Worm (Caenorhabditis elegans): Measurements from ENCODE around the gene sdz-15.

Gene sdz-15

ce11 chrIII:6498176-6498575 lies at the start of gene sdz-15:
sdz-15 (plus strand) TSS chrIII:6498476.
- TF ChIP-seq unc-62 (GFP tag; optimal IDR thresholded peaks at IDR 0.05) = no peak

DNA sequence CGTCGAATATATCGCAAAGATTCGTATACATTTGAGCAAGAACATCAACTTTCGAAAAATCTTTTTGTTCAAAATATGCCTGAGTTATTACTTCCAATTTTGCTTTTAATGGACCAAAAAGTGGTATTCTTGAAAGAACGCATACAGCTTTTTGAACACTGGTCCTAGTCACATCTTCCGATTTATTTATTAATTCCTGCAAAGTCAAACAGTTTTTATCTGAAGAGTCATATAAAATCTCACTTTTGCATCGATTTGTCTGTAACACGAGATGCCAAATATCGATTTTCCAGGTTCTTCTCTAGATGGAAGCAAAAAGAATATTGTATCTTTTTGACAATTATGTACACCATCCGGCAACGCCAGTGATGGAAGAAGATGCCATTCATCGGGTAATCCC lies 48.4 kb upstream of the sdz-15 start:
- TF ChIP-seq unc-62 (GFP tag; optimal IDR thresholded peaks at IDR 0.05) = no peak

DNA sequence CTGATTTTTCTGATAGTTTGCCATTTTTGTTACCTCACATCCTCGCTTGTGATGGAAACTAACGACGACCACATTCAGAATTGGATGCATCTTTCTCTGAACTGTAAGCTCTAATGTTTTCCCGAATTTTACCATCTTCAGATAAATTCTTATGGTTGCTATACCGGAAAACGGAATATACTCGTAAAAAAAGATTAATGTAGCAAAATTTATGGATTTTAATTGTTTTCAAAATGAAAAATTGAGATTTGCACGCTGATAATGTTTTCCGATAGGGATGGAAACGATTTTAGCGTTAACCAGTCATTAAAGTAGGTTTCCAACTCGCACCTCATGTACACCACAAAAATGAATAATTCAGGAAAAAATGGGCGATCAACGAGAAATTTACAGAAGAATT lies 47.7 kb upstream of the sdz-15 start, which contains the start of gene T26A5.6:
T26A5.6 (minus strand) TSS at position 101 of the 400 bp plus-strand sequence.
- no peak for TF ChIP-seq unc-62 (GFP tag; optimal IDR thresholded peaks at IDR 0.05)

- no peak for TF ChIP-seq unc-62 (GFP tag; optimal IDR thresholded peaks at IDR 0.05)
These were observed 46.0 kb upstream of the sdz-15 start, which contains the start of gene set-1 for ce11 chrIII:6452278-6452677. set-1 (minus strand) TSS chrIII:6452378.

- no peak for TF ChIP-seq unc-62 (GFP tag; optimal IDR thresholded peaks at IDR 0.05)
These were observed 45.6 kb upstream of the sdz-15 start for ce11 chrIII:6452683-6453082.

ce11 chrIII:6453665-6454064 lies 44.6 kb upstream of the sdz-15 start:
- TF ChIP-seq unc-62 (GFP tag; optimal IDR thresholded peaks at IDR 0.05) = no peak

DNA sequence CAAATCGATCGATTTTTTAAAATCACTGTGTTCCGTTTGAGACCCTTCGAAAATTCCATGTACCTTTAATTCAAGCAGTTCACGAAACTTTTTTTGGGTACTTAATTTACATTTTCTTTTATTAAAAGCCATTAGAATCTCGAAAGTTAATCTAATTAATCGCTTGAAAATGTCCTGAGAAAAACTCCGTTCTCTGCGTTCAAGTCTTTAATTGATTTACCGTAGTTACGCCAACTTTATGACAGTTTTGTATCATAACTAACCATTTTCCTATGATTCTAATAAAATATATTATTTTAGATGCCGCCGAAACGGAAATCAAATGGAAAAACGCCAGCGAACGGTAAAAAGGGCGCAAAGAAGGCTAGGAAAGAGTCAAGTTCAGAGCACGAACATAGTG lies 44.1 kb upstream of the sdz-15 start, which contains the start of gene jhdm-1:
jhdm-1 (plus strand) TSS at position 301 of the 400 bp plus-strand sequence.
- no peak for TF ChIP-seq unc-62 (GFP tag; optimal IDR thresholded peaks at IDR 0.05)

ce11 chrIII:6459820-6460219 lies 38.5 kb upstream of the sdz-15 start, which contains the start of gene algn-1:
algn-1 (plus strand) TSS chrIII:6460120.
- TF ChIP-seq unc-62 (GFP tag; optimal IDR thresholded peaks at IDR 0.05) = no peak

DNA sequence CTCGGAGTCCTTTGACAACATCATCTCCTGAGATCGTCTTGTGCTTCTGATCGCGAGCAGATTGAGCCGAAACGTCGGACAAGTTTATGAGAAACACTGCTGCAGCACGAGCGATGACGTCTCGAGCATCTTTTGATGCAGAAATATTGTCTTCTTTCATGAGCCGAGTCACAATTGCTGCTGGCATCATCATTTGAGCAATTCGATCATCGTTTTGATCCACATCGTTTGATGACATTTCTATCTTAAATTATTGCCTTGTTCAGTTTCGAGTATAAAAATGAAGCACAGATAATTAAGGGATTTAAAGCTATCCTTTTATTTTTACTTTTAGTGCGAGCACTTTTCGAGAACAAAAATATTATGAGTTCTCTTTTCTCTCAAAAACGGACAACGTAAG lies 35.7 kb upstream of the sdz-15 start, which contains the start of gene T26A5.8:
T26A5.8 (minus strand) TSS at position 247 of the 400 bp plus-strand sequence.
- no peak for TF ChIP-seq unc-62 (GFP tag; optimal IDR thresholded peaks at IDR 0.05)

ce11 chrIII:6463679-6464078 lies 34.6 kb upstream of the sdz-15 start, which contains the start of gene dlc-1:
dlc-1 (minus strand) TSS chrIII:6463779.
- TF ChIP-seq unc-62 (GFP tag; optimal IDR thresholded peaks at IDR 0.05) = no peak

DNA sequence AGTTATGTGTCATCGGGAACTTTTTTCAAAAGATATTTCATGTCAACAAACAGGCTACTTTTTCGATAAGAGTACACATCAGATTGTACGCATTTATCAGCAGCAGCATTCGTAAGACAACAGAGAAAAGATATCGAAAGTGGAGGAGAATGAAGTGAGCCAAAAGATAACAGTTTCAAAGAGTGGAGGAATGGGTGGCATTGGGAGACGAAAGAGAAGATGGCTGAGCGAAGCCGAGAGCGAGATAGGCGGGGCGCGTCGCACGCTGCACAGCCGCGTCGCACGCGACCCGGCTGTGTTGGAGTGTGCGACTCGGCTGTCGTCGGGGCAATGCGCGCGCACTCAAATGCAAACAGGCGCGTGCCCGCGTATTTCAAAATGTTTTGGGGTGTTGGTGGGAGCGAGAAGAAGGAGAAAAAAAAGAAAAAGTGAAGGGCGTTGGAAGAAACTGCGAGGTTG lies 34.1 kb upstream of the sdz-15 start:
- TF ChIP-seq unc-62 (GFP tag; optimal IDR thresholded peaks at IDR 0.05) = no peak

DNA sequence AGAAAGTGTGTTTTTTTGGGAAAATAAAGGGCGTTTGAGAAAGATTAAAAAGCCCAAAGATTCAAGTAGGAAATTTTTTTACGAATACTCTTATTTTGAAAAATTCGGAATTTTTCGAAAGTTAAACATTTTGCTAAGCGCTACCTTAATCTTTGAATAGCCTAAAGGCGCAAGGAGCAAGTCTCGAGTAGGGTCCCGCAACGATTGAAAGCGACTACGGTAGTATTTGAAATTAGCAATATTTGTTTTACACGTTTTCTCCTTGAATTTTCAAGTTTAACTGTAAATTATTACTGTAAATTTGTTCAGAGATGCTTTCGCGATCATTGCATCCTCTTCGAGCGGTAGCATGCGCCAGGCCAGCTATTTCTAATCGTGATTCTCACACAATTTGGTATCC lies 33.4 kb upstream of the sdz-15 start, which contains the start of gene nduf-2.2:
nduf-2.2 (plus strand) TSS at position 310 of the 400 bp plus-strand sequence.
- TF ChIP-seq unc-62 (GFP tag; optimal IDR thresholded peaks at IDR 0.05) = no peak

DNA sequence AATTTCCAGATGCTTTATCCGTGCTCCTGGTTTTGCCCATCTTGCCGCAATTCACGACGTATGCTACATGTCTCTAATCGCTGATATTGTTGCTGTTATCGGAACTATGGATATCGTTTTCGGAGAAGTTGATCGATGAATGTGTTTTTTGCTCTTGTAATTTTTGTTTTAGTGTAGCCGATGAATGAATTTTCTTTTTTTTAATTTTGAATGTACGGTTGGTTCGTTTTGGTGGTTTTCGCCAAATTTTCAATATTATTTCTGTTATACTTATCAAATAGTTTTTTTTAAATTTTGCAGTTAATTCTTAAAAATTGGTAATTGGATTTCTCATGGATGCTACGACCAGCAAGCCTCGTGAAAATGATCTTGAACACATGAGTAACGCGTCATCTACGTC lies 31.3 kb upstream of the sdz-15 start, which contains the start of gene T26A5.2:
T26A5.2 (plus strand) TSS at position 301 of the 400 bp plus-strand sequence.
- no peak for TF ChIP-seq unc-62 (GFP tag; optimal IDR thresholded peaks at IDR 0.05)

DNA sequence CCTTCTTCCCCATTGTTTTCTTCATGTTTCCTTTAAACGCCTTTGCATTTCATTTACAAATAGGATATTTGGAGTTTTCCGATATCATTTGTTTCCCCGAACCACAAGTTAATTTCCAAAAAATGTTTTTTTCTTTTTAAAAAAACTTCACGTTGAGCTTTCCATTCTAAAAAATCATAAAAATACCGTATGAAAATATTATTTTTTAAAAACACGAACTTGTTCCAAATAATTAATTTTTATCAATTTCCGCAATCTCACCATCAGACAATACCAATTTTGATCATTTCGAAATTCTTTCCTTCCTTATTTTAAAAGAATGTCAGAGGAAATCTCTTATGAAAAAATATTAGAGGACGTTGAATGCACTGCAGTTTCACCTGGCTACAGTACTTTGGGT lies 26.8 kb upstream of the sdz-15 start, which contains the start of gene wht-6:
wht-6 (plus strand) TSS at position 301 of the 400 bp plus-strand sequence.
- TF ChIP-seq unc-62 (GFP tag; optimal IDR thresholded peaks at IDR 0.05) = no peak

ce11 chrIII:6476380-6476779 lies 21.9 kb upstream of the sdz-15 start:
- no peak for TF ChIP-seq unc-62 (GFP tag; optimal IDR thresholded peaks at IDR 0.05)

DNA sequence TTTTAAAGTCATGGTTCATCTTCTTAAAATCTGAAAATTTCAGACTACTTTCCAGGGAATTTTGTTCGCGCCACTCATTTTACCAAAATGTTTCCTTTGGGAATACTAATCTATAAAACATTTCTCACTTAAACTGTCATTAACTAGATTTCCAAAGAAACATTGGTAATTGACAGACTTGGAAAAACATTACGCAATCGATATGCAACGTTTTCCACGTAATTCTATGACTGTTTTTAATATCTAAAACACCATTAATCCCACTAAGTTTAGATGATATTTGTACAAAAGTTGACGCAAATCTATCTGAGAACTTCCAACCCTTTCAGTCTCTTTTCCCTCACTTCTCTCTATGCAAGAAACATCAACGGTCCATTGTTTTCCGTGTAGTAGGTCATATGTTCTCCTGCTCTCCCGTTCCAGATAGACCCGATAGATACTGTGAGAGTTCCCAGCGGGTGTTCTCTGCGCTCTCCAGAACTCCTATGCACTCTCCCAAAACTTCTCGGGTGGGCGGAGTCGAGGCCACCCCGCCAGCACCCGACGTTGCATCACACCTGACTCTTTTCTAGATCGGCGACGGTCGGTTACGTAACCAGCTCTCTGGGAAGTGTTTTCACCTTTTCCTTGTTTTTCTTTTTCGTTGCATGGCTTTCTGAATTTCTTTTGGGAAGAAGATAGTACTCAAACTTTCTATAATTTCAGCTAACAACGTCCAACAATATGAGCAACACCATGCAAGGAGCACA lies 19.8 kb upstream of the sdz-15 start, which contains the start of gene zip-8:
zip-8 (plus strand) TSS at position 700 of the 749 bp plus-strand sequence.
- no peak for TF ChIP-seq unc-62 (GFP tag; optimal IDR thresholded peaks at IDR 0.05)

DNA sequence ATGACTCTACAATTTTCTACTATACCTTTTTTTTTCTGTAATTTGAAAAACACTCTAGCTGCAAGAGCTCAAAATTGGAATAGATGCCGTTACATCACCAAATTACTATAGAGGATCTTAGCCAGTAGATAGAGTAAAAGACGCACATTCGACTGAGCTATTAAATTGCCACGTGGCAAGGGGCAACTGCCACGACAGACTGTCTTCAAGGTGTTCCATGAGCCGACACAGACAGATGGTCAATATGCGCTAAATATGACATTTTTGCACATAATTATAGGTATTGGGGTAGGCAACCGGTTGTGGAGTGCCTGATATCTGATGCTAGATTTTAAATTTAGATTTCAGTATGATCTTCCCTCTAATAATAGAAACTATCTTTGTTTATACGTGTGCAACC lies 18.8 kb upstream of the sdz-15 start:
- TF ChIP-seq unc-62 (GFP tag; optimal IDR thresholded peaks at IDR 0.05) = no peak

Data from whole organism, dauer.